Fruit fly (Drosophila melanogaster): ENCODE results near the gene gpp.

dm6 chr3R:6426173-6426899 lies 19.7 kb downstream of the gpp start:
- TF ChIP-seq CG4496 (GFP tag; IDR thresholded peaks at IDR 0.05) (no peak), rn (GFP tag; IDR thresholded peaks at IDR 0.05) (no peak), D1 (tag; optimal IDR thresholded peaks at IDR 0.05) (no peak), gl (tag; optimal IDR thresholded peaks at IDR 0.05) (no peak), Ets98B (GFP tag; IDR thresholded peaks at IDR 0.05) (no peak), CG34367 (tag; optimal IDR thresholded peaks at IDR 0.05) (no peak), CG8301 (tag; optimal IDR thresholded peaks at IDR 0.05) (no peak), Pif1A (GFP tag; optimal IDR thresholded peaks at IDR 0.05) (no peak), CG13204 (GFP tag; optimal IDR thresholded peaks at IDR 0.05) (no peak), CG9948 (tag; optimal IDR thresholded peaks at IDR 0.05) (no peak), CG15710 (tag; optimal IDR thresholded peaks at IDR 0.05) (no peak)
